Fruit fly (Drosophila melanogaster) whole organism, embryonic: ENCODE measurements around the gene Csp.

Experiments used
- Aef1 ChIP-seq: fragments of 200-800 bp; sonication (Bioruptor generic); IDR thresholded peaks from 3 replicates; pipeline ENCODE4 v1.3.6; 2022; ENCODE audit warnings: missing biosample characterization, missing genetic modification characterization
- Atf3 ChIP-seq: fragments of 200-800 bp; sonication (Bioruptor generic); optimal IDR thresholded peaks from 3 replicates; lab custom pipeline; 2016; ENCODE audit warnings: missing biosample characterization, missing genetic modification characterization
- Blimp-1 ChIP-seq: fragments of 200-800 bp; sonication (Bioruptor generic); optimal IDR thresholded peaks from 3 replicates; lab custom pipeline; 2018; ENCODE audit warnings: missing biosample characterization, missing genetic modification characterization, mild to moderate bottlenecking, moderate library complexity, missing genetic modification reagents
- CG10543 ChIP-seq: fragments of 200-800 bp; sonication (Bioruptor generic); optimal IDR thresholded peaks from 3 replicates; lab custom pipeline; 2017; ENCODE audit warnings: missing biosample characterization, mild to moderate bottlenecking, missing genetic modification characterization, moderate library complexity
- CG11723 ChIP-seq: fragments of 200-800 bp; sonication (Bioruptor generic); optimal IDR thresholded peaks from 2 replicates; lab custom pipeline; 2017; ENCODE audit warnings: missing biosample characterization, mild to moderate bottlenecking, missing genetic modification characterization
- CG12236 ChIP-seq: fragments of 200-800 bp; sonication (Bioruptor generic); optimal IDR thresholded peaks from 2 replicates; lab custom pipeline; 2016; ENCODE audit warnings: missing biosample characterization, missing genetic modification characterization
- CG13287 ChIP-seq: fragments of 200-800 bp; sonication (Bioruptor generic); IDR thresholded peaks from 2 replicates; pipeline ENCODE4 v1.3.6; 2022; ENCODE audit warnings: missing biosample characterization, missing genetic modification characterization; ENCODE audit not compliant: partially characterized antibody
- CG13424 ChIP-seq: fragments of 200-800 bp; sonication (Bioruptor generic); optimal IDR thresholded peaks from 2 replicates; lab custom pipeline; 2019; ENCODE audit warnings: missing biosample characterization, mild to moderate bottlenecking, missing genetic modification characterization, moderate library complexity
- CG14014 ChIP-seq: fragments of 200-800 bp; sonication (Bioruptor generic); IDR thresholded peaks from 2 replicates; pipeline ENCODE4 v1.3.6; 2022; ENCODE audit warnings: missing biosample characterization, missing genetic modification characterization
- CG14860 ChIP-seq: fragments of 200-800 bp; sonication (Bioruptor generic); IDR thresholded peaks from 3 replicates; pipeline ENCODE4 v1.3.6; 2022; ENCODE audit warnings: missing biosample characterization, missing genetic modification characterization; ENCODE audit not compliant: partially characterized antibody
- CG15514 ChIP-seq: fragments of 200-800 bp; sonication (Bioruptor generic); optimal IDR thresholded peaks from 3 replicates; lab custom pipeline; 2017; ENCODE audit warnings: missing biosample characterization, missing genetic modification characterization, mild to moderate bottlenecking, moderate library complexity, missing genetic modification reagents
- CG17186 ChIP-seq: fragments of 200-800 bp; sonication (Bioruptor generic); optimal IDR thresholded peaks from 3 replicates; lab custom pipeline; 2017; ENCODE audit warnings: missing biosample characterization, missing genetic modification reagents, missing genetic modification characterization
- CG17328 ChIP-seq: fragments of 200-800 bp; sonication (Bioruptor generic); IDR thresholded peaks from 2 replicates; pipeline ENCODE4 v1.3.6; 2022; ENCODE audit warnings: missing biosample characterization, missing genetic modification characterization
- CG17829 ChIP-seq: fragments of 200-800 bp; optimal IDR thresholded peaks from 2 replicates; lab custom pipeline; 2019; ENCODE audit warnings: missing biosample characterization, mild to moderate bottlenecking, missing genetic modification characterization, moderate library complexity
- CG30403 ChIP-seq: fragments of 200-800 bp; sonication (Bioruptor generic); optimal IDR thresholded peaks from 3 replicates; lab custom pipeline; 2016; ENCODE audit warnings: missing biosample characterization, missing genetic modification characterization
- CG3163 ChIP-seq: fragments of 200-800 bp; sonication (Bioruptor generic); optimal IDR thresholded peaks from 3 replicates; lab custom pipeline; 2016; ENCODE audit warnings: missing biosample characterization, missing genetic modification characterization
- CG33557 ChIP-seq: fragments of 200-800 bp; sonication (Bioruptor generic); optimal IDR thresholded peaks from 2 replicates; lab custom pipeline; 2019; ENCODE audit warnings: missing biosample characterization, mild to moderate bottlenecking, missing genetic modification characterization, moderate library complexity
- CG34376 ChIP-seq: fragments of 200-800 bp; sonication (Bioruptor generic); optimal IDR thresholded peaks from 2 replicates; lab custom pipeline; 2018; ENCODE audit warnings: missing biosample characterization, mild to moderate bottlenecking, missing genetic modification characterization
- CG6791 ChIP-seq: fragments of 200-800 bp; sonication (Bioruptor generic); IDR thresholded peaks from 3 replicates; pipeline ENCODE4 v1.3.6; 2022; ENCODE audit warnings: missing biosample characterization, missing genetic modification characterization; ENCODE audit not compliant: partially characterized antibody
- CG7963 ChIP-seq: fragments of 200-800 bp; sonication (Bioruptor generic); IDR thresholded peaks from 3 replicates; pipeline ENCODE4 v1.3.6; 2022; ENCODE audit warnings: missing biosample characterization, missing genetic modification characterization; ENCODE audit not compliant: partially characterized antibody
- CG8388 ChIP-seq: fragments of 200-800 bp; sonication (Bioruptor generic); optimal IDR thresholded peaks from 2 replicates; lab custom pipeline; 2019; ENCODE audit warnings: missing biosample characterization, mild to moderate bottlenecking, missing genetic modification characterization, moderate library complexity
- CG8478 ChIP-seq: fragments of >200 bp; optimal IDR thresholded peaks from 2 replicates; lab custom pipeline; 2018
- CTCF ChIP-seq: fragments of 200-800 bp; sonication (Bioruptor generic); optimal IDR thresholded peaks from 2 replicates; lab custom pipeline; 2017; ENCODE audit warnings: missing biosample characterization, mild to moderate bottlenecking, missing genetic modification characterization, moderate library complexity
- D19B ChIP-seq: fragments of 200-800 bp; sonication (Bioruptor generic); optimal IDR thresholded peaks from 2 replicates; lab custom pipeline; 2017; ENCODE audit warnings: missing biosample characterization, mild to moderate bottlenecking, missing genetic modification characterization
- Dp ChIP-seq: fragments of 200-800 bp; sonication (Bioruptor generic); optimal IDR thresholded peaks from 2 replicates; lab custom pipeline; 2018; ENCODE audit warnings: missing biosample characterization, mild to moderate bottlenecking, missing genetic modification characterization, moderate library complexity
- Jarid2 ChIP-seq: fragments of 200-800 bp; sonication (Bioruptor generic); optimal IDR thresholded peaks from 3 replicates; lab custom pipeline; 2017; ENCODE audit warnings: mild to moderate bottlenecking, missing biosample characterization, missing genetic modification reagents, missing genetic modification characterization
- Lhr ChIP-seq: fragments of 200-800 bp; sonication (Bioruptor generic); optimal IDR thresholded peaks from 3 replicates; lab custom pipeline; 2017; ENCODE audit warnings: mild to moderate bottlenecking, missing biosample characterization, missing genetic modification reagents, missing genetic modification characterization
- Mrtf ChIP-seq: fragments of 200-800 bp; sonication (Bioruptor generic); IDR thresholded peaks from 3 replicates; pipeline ENCODE4 v1.3.6; 2022; ENCODE audit warnings: missing biosample characterization, missing genetic modification characterization
- Sin3A ChIP-seq: fragments of >200 bp; optimal IDR thresholded peaks from 2 replicates; lab custom pipeline; 2018
- YL-1 ChIP-seq: fragments of 200-800 bp; sonication (Bioruptor generic); optimal IDR thresholded peaks from 3 replicates; lab custom pipeline; 2017; ENCODE audit warnings: missing biosample characterization, mild to moderate bottlenecking, missing genetic modification characterization
- al ChIP-seq: fragments of 200-800 bp; sonication (Bioruptor generic); IDR thresholded peaks from 2 replicates; pipeline ENCODE4 v1.3.6; 2022; ENCODE audit warnings: missing biosample characterization, missing genetic modification characterization
- ato ChIP-seq: fragments of 200-800 bp; sonication (Bioruptor generic); IDR thresholded peaks from 2 replicates; pipeline ENCODE4 v1.3.6; 2022; ENCODE audit warnings: missing biosample characterization, missing genetic modification characterization; ENCODE audit not compliant: partially characterized antibody
- az2 ChIP-seq: fragments of 200-800 bp; sonication (Bioruptor generic); optimal IDR thresholded peaks from 3 replicates; lab custom pipeline; 2016; ENCODE audit warnings: missing biosample characterization, missing genetic modification characterization
- bigmax ChIP-seq: fragments of 200-800 bp; sonication (Bioruptor generic); optimal IDR thresholded peaks from 2 replicates; lab custom pipeline; 2018; ENCODE audit warnings: missing biosample characterization, mild to moderate bottlenecking, missing genetic modification characterization
- cato ChIP-seq: fragments of 200-800 bp; sonication (Bioruptor generic); optimal IDR thresholded peaks from 2 replicates; lab custom pipeline; 2016; ENCODE audit warnings: missing biosample characterization, missing genetic modification characterization, borderline replicate concordance
- chif ChIP-seq, 2 experiments: fragments of 200-800 bp; sonication (Bioruptor generic); optimal IDR thresholded peaks; 3 replicates each; lab custom pipeline; 2016; ENCODE audit warnings: missing biosample characterization in 2 of 2, missing genetic modification characterization in 2 of 2
- gro ChIP-seq: fragments of 200-800 bp; sonication (Bioruptor generic); optimal IDR thresholded peaks from 2 replicates; lab custom pipeline; 2016; ENCODE audit warnings: missing biosample characterization, missing genetic modification characterization
- kni ChIP-seq: fragments of 200-800 bp; sonication (Bioruptor generic); optimal IDR thresholded peaks from 3 replicates; lab custom pipeline; 2017; ENCODE audit warnings: mild to moderate bottlenecking, missing biosample characterization, missing genetic modification reagents, missing genetic modification characterization
- mam ChIP-seq: fragments of 200-800 bp; sonication (Bioruptor generic); optimal IDR thresholded peaks from 3 replicates; lab custom pipeline; 2016; ENCODE audit warnings: missing biosample characterization, missing genetic modification characterization
- nom ChIP-seq: fragments of 200-800 bp; sonication (Bioruptor generic); optimal IDR thresholded peaks from 2 replicates; lab custom pipeline; 2017; ENCODE audit warnings: missing biosample characterization, missing genetic modification characterization, mild to moderate bottlenecking, moderate library complexity, missing genetic modification reagents
- ranshi ChIP-seq: fragments of 200-800 bp; sonication (Bioruptor generic); IDR thresholded peaks from 2 replicates; pipeline ENCODE4 v1.3.6; 2022; ENCODE audit warnings: missing biosample characterization, missing genetic modification characterization
- row ChIP-seq: fragments of 200-800 bp; sonication (Bioruptor generic); IDR thresholded peaks from 3 replicates; pipeline ENCODE4 v1.3.6; 2022; ENCODE audit warnings: missing biosample characterization, missing genetic modification characterization
- slbo ChIP-seq: fragments of 200-800 bp; sonication (Bioruptor generic); IDR thresholded peaks from 2 replicates; pipeline ENCODE4 v1.3.6; 2022; ENCODE audit warnings: missing biosample characterization, missing genetic modification characterization
- tgo ChIP-seq: fragments of 200-800 bp; sonication (Bioruptor generic); IDR thresholded peaks from 3 replicates; pipeline ENCODE4 v1.3.6; 2022; ENCODE audit warnings: missing biosample characterization, missing genetic modification characterization
- tna ChIP-seq: fragments of 200-800 bp; sonication (Bioruptor generic); IDR thresholded peaks from 2 replicates; pipeline ENCODE4 v1.3.6; 2022; ENCODE audit warnings: missing biosample characterization, missing genetic modification characterization; ENCODE audit not compliant: partially characterized antibody
- trem ChIP-seq: fragments of 200-800 bp; optimal IDR thresholded peaks from 3 replicates; lab custom pipeline; 2019; ENCODE audit warnings: missing biosample characterization, mild to moderate bottlenecking, missing genetic modification characterization, moderate library complexity
- unpg ChIP-seq: fragments of 200-800 bp; sonication (Bioruptor generic); optimal IDR thresholded peaks from 3 replicates; lab custom pipeline; 2018; ENCODE audit warnings: missing biosample characterization, mild to moderate bottlenecking, missing genetic modification characterization, moderate library complexity
- zen ChIP-seq: fragments of 200-800 bp; sonication (Bioruptor generic); optimal IDR thresholded peaks from 3 replicates; lab custom pipeline; 2018; ENCODE audit warnings: missing biosample characterization, mild to moderate bottlenecking, missing genetic modification characterization, moderate library complexity
- zfh2 ChIP-seq: fragments of 200-800 bp; sonication (Bioruptor generic); optimal IDR thresholded peaks from 2 replicates; lab custom pipeline; 2016; ENCODE audit warnings: missing biosample characterization, missing genetic modification characterization

Gene Csp

dm6 chr3L:22267248-22267957 lies at the start of gene Csp (continued):
- TF ChIP-seq Lhr (GFP tag; lab: Kevin White, UChicago) (peak; percentile 10), CTCF (peak; percentile 96), CG15514 (peak; percentile 85), ranshi (GFP tag; lab: Robert Waterston, UW) (no peak), CG33557 (peak; percentile 22), CG17829 (tag; lab: Kevin White, UChicago) (peak; percentile 19), gro (GFP tag; lab: Kevin White, UChicago) (no peak), slbo (peak; percentile 53; the same call in 1 of the 2 replicates), tna (GFP tag; lab: Robert Waterston, UW) (peak; percentile 35; the same call in 1 of the 2 replicates), CG10543 (GFP tag; lab: Kevin White, UChicago) (peak; percentile 44), Jarid2 (peak; percentile 56), bigmax (GFP tag; lab: Kevin White, UChicago) (peak; percentile 13), al (0 out of 2 replicates have a peak, but pooled peaks have one; percentile 13), chif (GFP tag; optimal IDR thresholded peaks at IDR 0.05; lab: Kevin White, UChicago) (no peak), tgo (0 out of 3 replicates have a peak, but pooled peaks have one; percentile 25), unpg (GFP tag; lab: Kevin White, UChicago) (peak; percentile 2), trem (peak; percentile 66), CG8478 (lab: Kevin White, UChicago) (no peak), CG30403 (GFP tag; lab: Kevin White, UChicago) (peak; percentile 12), CG17186 (peak; percentile 80), CG14860 (GFP tag; lab: Robert Waterston, UW) (peak; percentile 31; the same call in 1 of the 3 replicates), CG8388 (GFP tag; lab: Kevin White, UChicago) (peak; percentile 27), Aef1 (GFP tag; lab: Robert Waterston, UW) (no peak), cato (GFP tag; lab: Kevin White, UChicago) (no peak), CG11723 (GFP tag; lab: Kevin White, UChicago) (no peak), row (GFP tag; lab: Robert Waterston, UW) (peak; percentile 73), Sin3A (lab: Kevin White, UChicago) (peak; percentile 40), Atf3 (GFP tag; lab: Kevin White, UChicago) (no peak), CG17328 (GFP tag; lab: Robert Waterston, UW) (peak; percentile 21; the same call in 1 of the 2 replicates), CG6791 (GFP tag; lab: Robert Waterston, UW) (peak; percentile 79), Dp (GFP tag; lab: Kevin White, UChicago) (no peak), zen (peak; percentile 48), CG13424 (tag; lab: Kevin White, UChicago) (peak; percentile 22), YL-1 (GFP tag; lab: Kevin White, UChicago) (peak; percentile 72), ato (GFP tag; lab: Robert Waterston, UW) (peak; percentile 48; the same call in 1 of the 2 replicates), CG3163 (GFP tag; lab: Kevin White, UChicago) (no peak), nom (GFP tag; lab: Kevin White, UChicago) (peak; percentile 48), CG13287 (GFP tag; lab: Robert Waterston, UW) (peak; percentile 62), kni (peak; percentile 63), az2 (GFP tag; lab: Kevin White, UChicago) (no peak), CG12236 (GFP tag; lab: Kevin White, UChicago) (no peak), zfh2 (peak; percentile 12), CG7963 (GFP tag; lab: Robert Waterston, UW) (0 out of 3 replicates have a peak, but pooled peaks have one; percentile 36), Blimp-1 (peak; percentile 15), D19B (GFP tag; lab: Kevin White, UChicago) (no peak), CG14014 (peak; percentile 46; the same call in 1 of the 2 replicates), Mrtf (no peak), mam (peak; percentile 32), CG34376 (GFP tag; lab: Kevin White, UChicago) (peak; percentile 39)
